Fruit fly (Drosophila melanogaster) whole organism, embryonic: ENCODE measurements around the gene Theg.

ENCODE experiments used
- Aef1 ChIP-seq: fragments of 200-800 bp; sonication (Bioruptor generic); IDR thresholded peaks from 3 replicates; pipeline ENCODE4 v1.3.6; 2022; ENCODE audit warnings: missing biosample characterization, missing genetic modification characterization
- Asciz ChIP-seq: fragments of 200-800 bp; sonication (Bioruptor generic); optimal IDR thresholded peaks from 2 replicates; lab custom pipeline; 2017; ENCODE audit warnings: missing biosample characterization, mild to moderate bottlenecking, missing genetic modification characterization, missing genetic modification reagents
- Atf6 ChIP-seq: fragments of 200-800 bp; sonication (Bioruptor generic); IDR thresholded peaks from 2 replicates; pipeline ENCODE4 v1.3.6; 2022; ENCODE audit warnings: missing biosample characterization, missing genetic modification characterization
- B-H1 ChIP-seq: fragments of 200-800 bp; sonication (Bioruptor generic); IDR thresholded peaks from 3 replicates; pipeline ENCODE4 v1.3.6; 2022; ENCODE audit warnings: missing biosample characterization, missing genetic modification characterization
- Bteb2 ChIP-seq: fragments of 200-800 bp; sonication (Bioruptor generic); optimal IDR thresholded peaks from 2 replicates; lab custom pipeline; 2016; ENCODE audit warnings: missing biosample characterization, missing genetic modification characterization
- CG10543 ChIP-seq: fragments of 200-800 bp; sonication (Bioruptor generic); optimal IDR thresholded peaks from 3 replicates; lab custom pipeline; 2017; ENCODE audit warnings: missing biosample characterization, mild to moderate bottlenecking, missing genetic modification characterization, moderate library complexity
- CG11504 ChIP-seq: fragments of 200-800 bp; sonication (Bioruptor generic); optimal IDR thresholded peaks from 3 replicates; lab custom pipeline; 2019; ENCODE audit warnings: missing biosample characterization, mild to moderate bottlenecking, missing genetic modification characterization, moderate library complexity
- CG11695 ChIP-seq: fragments of 200-800 bp; sonication (Bioruptor generic); IDR thresholded peaks from 3 replicates; pipeline ENCODE4 v1.3.6; 2022; ENCODE audit warnings: missing biosample characterization, missing genetic modification characterization
- CG13287 ChIP-seq: fragments of 200-800 bp; sonication (Bioruptor generic); IDR thresholded peaks from 2 replicates; pipeline ENCODE4 v1.3.6; 2022; ENCODE audit warnings: missing biosample characterization, missing genetic modification characterization; ENCODE audit not compliant: partially characterized antibody
- CG15073 ChIP-seq: fragments of 200-800 bp; sonication (Bioruptor generic); optimal IDR thresholded peaks from 2 replicates; lab custom pipeline; 2016; ENCODE audit warnings: missing biosample characterization, missing genetic modification characterization
- CG17912 ChIP-seq: fragments of 200-800 bp; sonication (Bioruptor generic); optimal IDR thresholded peaks from 2 replicates; lab custom pipeline; 2018; ENCODE audit warnings: missing biosample characterization, mild to moderate bottlenecking, missing genetic modification characterization
- CG3281 ChIP-seq: fragments of 200-800 bp; sonication (Bioruptor generic); optimal IDR thresholded peaks from 3 replicates; lab custom pipeline; 2017; ENCODE audit warnings: missing biosample characterization, mild to moderate bottlenecking, missing genetic modification characterization
- CG3726 ChIP-seq: fragments of 200-800 bp; sonication (Bioruptor generic); IDR thresholded peaks from 3 replicates; pipeline ENCODE4, ENCODE4 v1.3.6; 2022; ENCODE audit warnings: missing biosample characterization, missing genetic modification characterization
- CG4360 ChIP-seq: fragments of 200-800 bp; sonication (Bioruptor generic); IDR thresholded peaks from 2 replicates; pipeline ENCODE4 v1.3.6; 2022; ENCODE audit warnings: missing biosample characterization, missing genetic modification characterization
- CG6765 ChIP-seq: fragments of 200-800 bp; sonication (Bioruptor generic); optimal IDR thresholded peaks from 3 replicates; lab custom pipeline; 2017; ENCODE audit warnings: missing biosample characterization, mild to moderate bottlenecking, missing genetic modification characterization
- CG7357 ChIP-seq: fragments of 200-800 bp; sonication (Bioruptor generic); IDR thresholded peaks from 3 replicates; pipeline ENCODE4 v1.3.6; 2022; ENCODE audit warnings: missing biosample characterization, missing genetic modification characterization
- CG7987 ChIP-seq: fragments of 200-800 bp; sonication (Bioruptor generic); optimal IDR thresholded peaks from 2 replicates; lab custom pipeline; 2018; ENCODE audit warnings: missing biosample characterization, mild to moderate bottlenecking, missing genetic modification characterization, moderate library complexity
- CG8924 ChIP-seq: fragments of 200-800 bp; optimal IDR thresholded peaks from 3 replicates; lab custom pipeline; 2019; ENCODE audit warnings: missing biosample characterization, mild to moderate bottlenecking, missing genetic modification characterization, moderate library complexity
- CG9727 ChIP-seq: fragments of 200-800 bp; sonication (Bioruptor generic); optimal IDR thresholded peaks from 3 replicates; lab custom pipeline; 2017; ENCODE audit warnings: missing biosample characterization, mild to moderate bottlenecking, missing genetic modification characterization
- CG9932 ChIP-seq: fragments of 200-800 bp; sonication (Bioruptor generic); IDR thresholded peaks from 2 replicates; pipeline ENCODE4 v1.3.6; 2022; ENCODE audit warnings: missing biosample characterization, missing genetic modification characterization
- Chrac-16 ChIP-seq: fragments of 200-800 bp; sonication (Bioruptor generic); optimal IDR thresholded peaks from 3 replicates; lab custom pipeline; 2016; ENCODE audit warnings: missing biosample characterization, missing genetic modification characterization
- CkIIα-i1 ChIP-seq: fragments of 200-800 bp; sonication (Bioruptor generic); IDR thresholded peaks from 2 replicates; pipeline ENCODE4 v1.3.6; 2022; ENCODE audit warnings: missing biosample characterization, missing genetic modification characterization
- Fer2 ChIP-seq: fragments of 200-800 bp; sonication (Bioruptor generic); optimal IDR thresholded peaks from 2 replicates; lab custom pipeline; 2018; ENCODE audit warnings: missing biosample characterization, mild to moderate bottlenecking, missing genetic modification characterization, moderate library complexity
- Gsc ChIP-seq: fragments of 200-800 bp; sonication (Bioruptor generic); IDR thresholded peaks from 2 replicates; pipeline ENCODE4 v1.3.6; 2022; ENCODE audit warnings: missing biosample characterization, missing genetic modification characterization
- HLH4C ChIP-seq: fragments of 200-800 bp; sonication (Bioruptor generic); IDR thresholded peaks from 3 replicates; pipeline ENCODE4 v1.3.6; 2022; ENCODE audit warnings: missing biosample characterization, missing genetic modification characterization; ENCODE audit not compliant: partially characterized antibody
- Hmr ChIP-seq: fragments of 200-800 bp; sonication (Bioruptor generic); optimal IDR thresholded peaks from 3 replicates; lab custom pipeline; 2017; ENCODE audit warnings: mild to moderate bottlenecking, missing biosample characterization, missing genetic modification reagents, missing genetic modification characterization
- Hsf ChIP-seq: fragments of 200-800 bp; sonication (Bioruptor generic); optimal IDR thresholded peaks from 3 replicates; lab custom pipeline; 2016; ENCODE audit warnings: missing biosample characterization, missing genetic modification characterization
- Jarid2 ChIP-seq: fragments of 200-800 bp; sonication (Bioruptor generic); optimal IDR thresholded peaks from 3 replicates; lab custom pipeline; 2017; ENCODE audit warnings: mild to moderate bottlenecking, missing biosample characterization, missing genetic modification reagents, missing genetic modification characterization
- Lim3 ChIP-seq: fragments of 200-800 bp; sonication (Bioruptor generic); IDR thresholded peaks from 2 replicates; pipeline ENCODE4 v1.3.6; 2022; ENCODE audit warnings: missing biosample characterization, missing genetic modification characterization
- Myb ChIP-seq: fragments of 200-800 bp; sonication (Bioruptor generic); optimal IDR thresholded peaks from 2 replicates; lab custom pipeline; 2016; ENCODE audit warnings: missing biosample characterization, missing genetic modification characterization
- Opbp ChIP-seq: fragments of 200-800 bp; sonication (Bioruptor generic); IDR thresholded peaks from 3 replicates; pipeline ENCODE4 v1.3.6; 2022; ENCODE audit warnings: missing biosample characterization, missing genetic modification characterization; ENCODE audit not compliant: partially characterized antibody
- PHDP ChIP-seq: fragments of 200-800 bp; sonication (Bioruptor generic); optimal IDR thresholded peaks from 3 replicates; lab custom pipeline; 2018; ENCODE audit warnings: missing biosample characterization, mild to moderate bottlenecking, missing genetic modification characterization, moderate library complexity
- Ravus ChIP-seq: fragments of 200-800 bp; sonication (Bioruptor generic); IDR thresholded peaks from 2 replicates; pipeline ENCODE4 v1.3.6; 2022; ENCODE audit warnings: missing biosample characterization, missing genetic modification characterization
- ash1 ChIP-seq: fragments of 200-800 bp; sonication (Bioruptor generic); optimal IDR thresholded peaks from 2 replicates; lab custom pipeline; 2018; ENCODE audit warnings: missing biosample characterization, mild to moderate bottlenecking, missing genetic modification characterization
- bsh ChIP-seq, 2 experiments: fragments of 200-800 bp; sonication (Bioruptor generic); optimal IDR thresholded peaks; 2 replicates each; lab custom pipeline; 2017 to 2018; ENCODE audit warnings: mild to moderate bottlenecking in 2 of 2, missing biosample characterization in 2 of 2, missing genetic modification characterization in 2 of 2, moderate library complexity in 1 of 2
- cg ChIP-seq: fragments of 200-800 bp; sonication (Bioruptor generic); optimal IDR thresholded peaks from 3 replicates; lab custom pipeline; 2019; ENCODE audit warnings: missing biosample characterization, mild to moderate bottlenecking, missing genetic modification characterization, moderate library complexity
- her ChIP-seq: fragments of 200-800 bp; sonication (Bioruptor generic); optimal IDR thresholded peaks from 2 replicates; lab custom pipeline; 2016; ENCODE audit warnings: missing biosample characterization, missing genetic modification characterization
- hth ChIP-seq: fragments of >200 bp; optimal IDR thresholded peaks from 2 replicates; lab custom pipeline; 2017; ENCODE audit warnings: inconsistent platforms
- jumu ChIP-seq: fragments of 200-800 bp; sonication (Bioruptor generic); optimal IDR thresholded peaks from 3 replicates; lab custom pipeline; 2016; ENCODE audit warnings: missing biosample characterization, missing genetic modification characterization
- lov ChIP-seq, 2 experiments: fragments of 200-800 bp in 1 of 2; fragments of >200 bp in 1 of 2; sonication (Bioruptor generic) in 1 of 2; IDR thresholded peaks in 1 of 2; optimal IDR thresholded peaks in 1 of 2; 2 replicates in 1 of 2; 3 replicates in 1 of 2; pipeline versions ENCODE4 v1.3.6 to Lab custom; 2017 to 2022; ENCODE audit warnings: missing biosample characterization in 1 of 2, missing genetic modification characterization in 1 of 2
- odd ChIP-seq: fragments of 200-800 bp; sonication (Bioruptor generic); optimal IDR thresholded peaks from 2 replicates; lab custom pipeline; 2017; ENCODE audit warnings: missing biosample characterization, mild to moderate bottlenecking, missing genetic modification characterization
- repo ChIP-seq: fragments of 200-800 bp; sonication (Bioruptor generic); optimal IDR thresholded peaks from 2 replicates; lab custom pipeline; 2016; ENCODE audit warnings: missing biosample characterization, missing genetic modification characterization
- scrt ChIP-seq: fragments of 200-800 bp; sonication (Bioruptor generic); optimal IDR thresholded peaks from 2 replicates; lab custom pipeline; 2018; ENCODE audit warnings: missing biosample characterization, mild to moderate bottlenecking, missing genetic modification characterization, moderate library complexity
- sens ChIP-seq: fragments of 200-800 bp; sonication (Bioruptor generic); peaks from one replicate; lab custom pipeline; 2016; ENCODE audit warnings: missing biosample characterization, missing genetic modification characterization
- sim ChIP-seq: fragments of 200-800 bp; sonication (Bioruptor generic); IDR thresholded peaks from 2 replicates; pipeline ENCODE4 v1.3.6; 2022; ENCODE audit warnings: missing biosample characterization, missing genetic modification characterization
- tio ChIP-seq: fragments of 200-800 bp; sonication (Bioruptor generic); optimal IDR thresholded peaks from 2 replicates; lab custom pipeline; 2017; ENCODE audit warnings: missing biosample characterization, missing genetic modification characterization, inconsistent platforms
- tna ChIP-seq: fragments of 200-800 bp; sonication (Bioruptor generic); IDR thresholded peaks from 2 replicates; pipeline ENCODE4 v1.3.6; 2022; ENCODE audit warnings: missing biosample characterization, missing genetic modification characterization; ENCODE audit not compliant: partially characterized antibody
- ttk ChIP-seq: fragments of 200-800 bp; sonication (Bioruptor generic); IDR thresholded peaks from 2 replicates; pipeline ENCODE4 v2.1.2; 2022; ENCODE audit warnings: missing biosample characterization, missing genetic modification characterization
- unc-4 ChIP-seq: fragments of 200-800 bp; sonication (Bioruptor generic); IDR thresholded peaks from 2 replicates; pipeline ENCODE4 v1.3.6; 2022; ENCODE audit warnings: missing biosample characterization, missing genetic modification characterization; ENCODE audit not compliant: partially characterized antibody
- yki ChIP-seq: fragments of >200 bp; optimal IDR thresholded peaks from 3 replicates; lab custom pipeline; 2018
- zen2 ChIP-seq: fragments of 200-800 bp; sonication (Bioruptor generic); IDR thresholded peaks from 3 replicates; pipeline ENCODE4 v1.3.6; 2022; ENCODE audit warnings: missing biosample characterization, missing genetic modification characterization; ENCODE audit not compliant: partially characterized antibody

Theg gene

DNA sequence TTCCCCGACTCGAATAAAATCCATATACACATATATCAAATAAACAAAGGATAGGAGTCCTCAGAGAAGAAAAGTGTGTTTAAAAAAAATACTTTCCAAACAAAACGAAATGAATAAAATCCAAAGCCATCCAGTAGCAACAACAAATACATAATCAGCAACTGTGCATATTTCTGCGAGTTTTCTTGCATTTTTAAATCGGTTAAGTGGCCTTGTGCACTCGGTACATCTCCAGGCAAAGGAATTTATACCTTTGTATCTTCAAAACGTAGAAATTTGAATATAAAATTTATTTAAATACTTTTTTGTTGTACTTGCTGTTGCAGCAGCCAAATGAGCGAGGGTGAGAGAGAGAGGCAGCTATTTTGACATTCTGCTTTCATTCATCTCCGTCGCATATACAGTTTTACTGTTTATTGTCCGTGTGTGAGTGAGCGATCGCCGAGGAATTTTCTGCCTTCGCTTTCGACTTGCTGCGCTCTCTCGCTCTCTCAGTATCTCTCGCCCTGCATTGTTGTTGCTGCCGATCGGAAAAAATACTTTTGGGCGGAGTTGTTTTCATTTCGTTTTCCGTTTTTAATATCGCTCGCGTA, 27.9 kb downstream of the Theg start (continued):
- no peak for TF ChIP-seq sim (GFP tag; lab: Robert Waterston, UW)
- no peak for TF ChIP-seq B-H1 (GFP tag; lab: Robert Waterston, UW)
- no peak for TF ChIP-seq tio (GFP tag; lab: Kevin White, UChicago)
- no peak for TF ChIP-seq PHDP (tag; lab: Kevin White, UChicago)
- TF ChIP-seq odd (GFP tag; lab: Kevin White, UChicago): no peak
- no peak for TF ChIP-seq CG6765
- TF ChIP-seq cg: peak; percentile 73
- no peak for TF ChIP-seq CkIIα-i1 (GFP tag; lab: Robert Waterston, UW)
- TF ChIP-seq hth (lab: Kevin White, UChicago): no peak
- TF ChIP-seq unc-4 (GFP tag; lab: Robert Waterston, UW): no peak
- TF ChIP-seq Bteb2: no peak
- TF ChIP-seq tna (GFP tag; lab: Robert Waterston, UW): no peak
- TF ChIP-seq Asciz: no peak
- TF ChIP-seq lov (optimal IDR thresholded peaks at IDR 0.05; lab: Kevin White, UChicago): no peak
- TF ChIP-seq lov (GFP tag; IDR thresholded peaks at IDR 0.05; lab: Robert Waterston, UW): no peak
- TF ChIP-seq CG8924 (tag; lab: Kevin White, UChicago): peak; percentile 12
- TF ChIP-seq CG3726: no peak
- peak; percentile 71 for TF ChIP-seq yki (lab: Kevin White, UChicago)
- no peak for TF ChIP-seq Hsf
- TF ChIP-seq Ravus: no peak
- no peak for TF ChIP-seq Opbp (GFP tag; lab: Robert Waterston, UW)
- no peak for TF ChIP-seq repo (GFP tag; lab: Kevin White, UChicago)
- peak; percentile 1; the same call in 1 of the 3 replicates for TF ChIP-seq HLH4C (GFP tag; lab: Robert Waterston, UW)
- TF ChIP-seq bsh (GFP tag; optimal IDR thresholded peaks at IDR 0.05; lab: Kevin White, UChicago): no peak
- TF ChIP-seq Fer2 (tag; lab: Kevin White, UChicago): no peak
- TF ChIP-seq scrt (GFP tag; lab: Kevin White, UChicago): no peak
- no peak for TF ChIP-seq Myb (GFP tag; lab: Kevin White, UChicago)
- no peak for TF ChIP-seq Hmr (GFP tag; lab: Kevin White, UChicago)
- no peak for TF ChIP-seq Atf6 (GFP tag; lab: Robert Waterston, UW)
- TF ChIP-seq CG11504: no peak
- no peak for TF ChIP-seq Lim3 (GFP tag; lab: Robert Waterston, UW)
- no peak for TF ChIP-seq CG3281 (GFP tag; lab: Kevin White, UChicago)
- TF ChIP-seq CG9932: no peak
- TF ChIP-seq Gsc (GFP tag; lab: Robert Waterston, UW): no peak
- TF ChIP-seq CG17912 (GFP tag; lab: Kevin White, UChicago): no peak
- no peak for TF ChIP-seq jumu (GFP tag; lab: Kevin White, UChicago)
- TF ChIP-seq Chrac-16 (GFP tag; lab: Kevin White, UChicago): no peak
- TF ChIP-seq her (GFP tag; lab: Kevin White, UChicago): no peak
- peak; percentile 40 for TF ChIP-seq sens (GFP tag; lab: Kevin White, UChicago)
- no peak for TF ChIP-seq CG10543 (GFP tag; lab: Kevin White, UChicago)
- TF ChIP-seq CG7357 (GFP tag; lab: Robert Waterston, UW): no peak
- TF ChIP-seq CG4360 (GFP tag; lab: Robert Waterston, UW): peak; percentile 72
- TF ChIP-seq CG11695: no peak
- no peak for TF ChIP-seq ttk (GFP tag; lab: Robert Waterston, UW)
- TF ChIP-seq zen2 (GFP tag; lab: Robert Waterston, UW): peak; percentile 23; the same call in 1 of the 3 replicates
- no peak for TF ChIP-seq ash1 (GFP tag; lab: Kevin White, UChicago)
- TF ChIP-seq Aef1 (GFP tag; lab: Robert Waterston, UW): no peak
- peak; percentile 77 for TF ChIP-seq Jarid2
- no peak for TF ChIP-seq CG7987
- TF ChIP-seq CG13287 (GFP tag; lab: Robert Waterston, UW): no peak; the same call in 1 of the 2 replicates
- TF ChIP-seq CG15073 (GFP tag; lab: Kevin White, UChicago): no peak
- TF ChIP-seq CG9727 (GFP tag; lab: Kevin White, UChicago): no peak
